Worm (Caenorhabditis elegans) whole organism, young adult: ENCODE measurements around the gene F13A7.11.
"Not testable (repeated sequence)": the region's sequence is repeated elsewhere in the genome, so short reads cannot be mapped to it uniquely, and the experiment has no call there.

ENCODE experiments used
- B0261.1 ChIP-seq: sonication (generic microtip); optimal IDR thresholded peaks from 2 replicates; lab custom pipeline; 2016; ENCODE audit warnings: mild to moderate bottlenecking, missing genetic modification characterization, moderate library complexity, missing compliant biosample characterization
- C17E4.6 ChIP-seq: fragments of 200-800 bp; sonication (Bioruptor generic); IDR thresholded peaks from 2 replicates; pipeline ENCODE4 v1.3.6; 2022; ENCODE audit warnings: missing genetic modification reagents, missing genetic modification characterization, missing compliant biosample characterization
- F23B12.7 ChIP-seq: sonication (generic microtip); optimal IDR thresholded peaks from 2 replicates; lab custom pipeline; 2017; ENCODE audit warnings: missing genetic modification characterization, mild to moderate bottlenecking, missing compliant biosample characterization, antibody characterized with exemption, moderate library complexity; ENCODE audit not compliant: insufficient read depth
- F39B2.1 ChIP-seq: fragments of 200-800 bp; sonication (Bioruptor generic); IDR thresholded peaks from 2 replicates; pipeline ENCODE4 v1.3.6; 2022; ENCODE audit warnings: missing genetic modification reagents, missing genetic modification characterization, missing compliant biosample characterization
- F57A8.1 ChIP-seq: fragments of 200-800 bp; sonication (Bioruptor generic); optimal IDR thresholded peaks from 2 replicates; lab custom pipeline; 2018; ENCODE audit warnings: mild to moderate bottlenecking, missing genetic modification characterization, moderate library complexity, missing compliant biosample characterization
- T07F8.4 ChIP-seq: sonication (generic microtip); optimal IDR thresholded peaks from 2 replicates; lab custom pipeline; 2016; ENCODE audit warnings: mild to moderate bottlenecking, missing genetic modification characterization, moderate library complexity, missing compliant biosample characterization
- Y79H2A.3 ChIP-seq: fragments of 200-800 bp; sonication (Bioruptor generic); conservative IDR thresholded peaks from 2 replicates; pipeline ENCODE4 v1.3.6; 2022; ENCODE audit warnings: missing genetic modification reagents, missing genetic modification characterization, missing compliant biosample characterization
- ZK185.1 ChIP-seq: sonication (generic microtip); optimal IDR thresholded peaks from 2 replicates; lab custom pipeline; 2016; ENCODE audit warnings: mild to moderate bottlenecking, missing genetic modification characterization, missing compliant biosample characterization; ENCODE audit not compliant: poor library complexity, severe bottlenecking
- aptf-3 ChIP-seq: fragments of 200-800 bp; sonication (Bioruptor generic); IDR thresholded peaks from 2 replicates; pipeline ENCODE4 v1.3.6; 2022; ENCODE audit warnings: missing genetic modification characterization, missing compliant biosample characterization
- attf-6 ChIP-seq: fragments of 200-800 bp; sonication (Bioruptor generic); IDR thresholded peaks from 2 replicates; pipeline ENCODE4 v1.3.6; 2022; ENCODE audit warnings: missing genetic modification reagents, missing genetic modification characterization, missing compliant biosample characterization
- bed-1 ChIP-seq: fragments of 200-800 bp; sonication (Bioruptor generic); IDR thresholded peaks from 2 replicates; pipeline ENCODE4 v1.3.6; 2022; ENCODE audit warnings: missing genetic modification reagents, missing genetic modification characterization, missing compliant biosample characterization
- ceh-100 ChIP-seq: fragments of 200-800 bp; sonication (Bioruptor generic); IDR thresholded peaks from 2 replicates; pipeline ENCODE4 v1.3.6; 2022; ENCODE audit warnings: missing genetic modification reagents, missing genetic modification characterization, missing compliant biosample characterization
- ceh-40 ChIP-seq: fragments of 200-800 bp; sonication (Bioruptor generic); IDR thresholded peaks from 2 replicates; pipeline ENCODE4 v1.3.6; 2022; ENCODE audit warnings: missing genetic modification characterization, missing compliant biosample characterization
- ceh-91 ChIP-seq: fragments of 200-800 bp; sonication (Bioruptor generic); IDR thresholded peaks from 2 replicates; pipeline ENCODE4 v1.3.6; 2022; ENCODE audit warnings: missing genetic modification reagents, missing genetic modification characterization, missing compliant biosample characterization
- chd-7 ChIP-seq: sonication (generic microtip); optimal IDR thresholded peaks from 2 replicates; lab custom pipeline; 2016; ENCODE audit warnings: mild to moderate bottlenecking, missing genetic modification characterization, moderate library complexity, missing compliant biosample characterization
- dpff-1 ChIP-seq: sonication (generic microtip); optimal IDR thresholded peaks from 2 replicates; lab custom pipeline; 2017; ENCODE audit warnings: mild to moderate bottlenecking, missing genetic modification characterization, missing compliant biosample characterization
- egl-44 ChIP-seq: fragments of 200-800 bp; sonication (Bioruptor generic); IDR thresholded peaks from 2 replicates; pipeline ENCODE4 v1.3.6; 2022; ENCODE audit warnings: missing genetic modification reagents, missing genetic modification characterization, missing compliant biosample characterization
- egrh-3 ChIP-seq: fragments of 200-800 bp; sonication (Bioruptor generic); IDR thresholded peaks from 2 replicates; pipeline ENCODE4 v1.3.6; 2022; ENCODE audit warnings: missing genetic modification reagents, missing genetic modification characterization, missing compliant biosample characterization
- ekl-4 ChIP-seq: fragments of 200-800 bp; sonication (Bioruptor generic); IDR thresholded peaks from 2 replicates; pipeline ENCODE4 v1.3.6; 2022; ENCODE audit warnings: missing genetic modification reagents, missing genetic modification characterization, missing compliant biosample characterization
- fkh-3 ChIP-seq: sonication (generic microtip); optimal IDR thresholded peaks from 2 replicates; lab custom pipeline; 2016; ENCODE audit warnings: mild to moderate bottlenecking, missing genetic modification characterization, missing compliant biosample characterization
- gei-17 ChIP-seq: fragments of 200-800 bp; sonication (Bioruptor generic); optimal IDR thresholded peaks from 2 replicates; lab custom pipeline; 2018; ENCODE audit warnings: mild to moderate bottlenecking, missing genetic modification characterization, missing compliant biosample characterization
- hlh-26 ChIP-seq: fragments of 200-800 bp; sonication (Bioruptor generic); conservative IDR thresholded peaks from 2 replicates; pipeline ENCODE4 v1.3.6; 2022; ENCODE audit warnings: missing genetic modification reagents, missing genetic modification characterization, missing compliant biosample characterization
- hsf-1 ChIP-seq: fragments of 200-800 bp; sonication (Bioruptor generic); IDR thresholded peaks from 2 replicates; pipeline ENCODE4 v1.3.6; 2022; ENCODE audit warnings: missing genetic modification reagents, missing genetic modification characterization, missing compliant biosample characterization
- lin-26 ChIP-seq: fragments of 200-800 bp; sonication (Bioruptor generic); IDR thresholded peaks from 2 replicates; pipeline ENCODE4 v1.3.6; 2022; ENCODE audit warnings: missing genetic modification reagents, missing genetic modification characterization, missing compliant biosample characterization
- lin-54 ChIP-seq: fragments of 200-800 bp; sonication (Bioruptor generic); optimal IDR thresholded peaks from 2 replicates; lab custom pipeline; 2018; ENCODE audit warnings: mild to moderate bottlenecking, missing genetic modification characterization, missing compliant biosample characterization
- madf-10 ChIP-seq: sonication (generic microtip); optimal IDR thresholded peaks from 2 replicates; lab custom pipeline; 2016; ENCODE audit warnings: mild to moderate bottlenecking, missing genetic modification characterization, missing compliant biosample characterization
- madf-3 ChIP-seq: fragments of 200-800 bp; sonication (Bioruptor generic); IDR thresholded peaks from 2 replicates; pipeline ENCODE4 v1.3.6; 2022; ENCODE audit warnings: missing genetic modification reagents, missing genetic modification characterization, missing compliant biosample characterization
- madf-8 ChIP-seq: fragments of 200-800 bp; sonication (Bioruptor generic); conservative IDR thresholded peaks from 2 replicates; pipeline ENCODE4 v1.3.6; 2022; ENCODE audit warnings: missing genetic modification reagents, missing genetic modification characterization, missing compliant biosample characterization
- mcd-1 ChIP-seq: fragments of 200-800 bp; sonication (Bioruptor generic); IDR thresholded peaks from 2 replicates; pipeline ENCODE4 v1.3.6; 2022; ENCODE audit warnings: missing genetic modification reagents, missing genetic modification characterization, missing compliant biosample characterization
- mel-28 ChIP-seq: sonication (generic microtip); optimal IDR thresholded peaks from 2 replicates; lab custom pipeline; 2016; ENCODE audit warnings: borderline replicate concordance, mild to moderate bottlenecking, missing genetic modification characterization, missing compliant biosample characterization
- mes-4 ChIP-seq: sonication (generic microtip); optimal IDR thresholded peaks from 2 replicates; lab custom pipeline; 2016; ENCODE audit warnings: missing genotype, missing genetic modification characterization, missing compliant biosample characterization
- mxl-1 ChIP-seq: sonication (generic microtip); optimal IDR thresholded peaks from 2 replicates; lab custom pipeline; 2016; ENCODE audit warnings: missing genetic modification characterization, missing compliant biosample characterization
- nhr-120 ChIP-seq: fragments of 200-800 bp; sonication (Bioruptor generic); IDR thresholded peaks from 2 replicates; pipeline ENCODE4 v1.3.6; 2022; ENCODE audit warnings: missing genetic modification characterization, missing compliant biosample characterization
- nhr-179 ChIP-seq: sonication (generic microtip); optimal IDR thresholded peaks from 2 replicates; lab custom pipeline; 2016; ENCODE audit warnings: mild to moderate bottlenecking, missing genetic modification characterization, missing compliant biosample characterization
- nhr-90 ChIP-seq: sonication (generic microtip); optimal IDR thresholded peaks from 2 replicates; lab custom pipeline; 2016; ENCODE audit warnings: missing genotype, mild to moderate bottlenecking, missing genetic modification characterization, missing compliant biosample characterization
- sdz-38 ChIP-seq: sonication (generic microtip); optimal IDR thresholded peaks from 2 replicates; lab custom pipeline; 2016; ENCODE audit warnings: missing genotype, missing genetic modification characterization, missing compliant biosample characterization
- sea-2 ChIP-seq: fragments of 200-800 bp; sonication (Bioruptor generic); IDR thresholded peaks from 2 replicates; pipeline ENCODE4 v1.3.6; 2022; ENCODE audit warnings: missing genetic modification characterization, missing compliant biosample characterization
- tbx-9 ChIP-seq: sonication (generic microtip); optimal IDR thresholded peaks from 2 replicates; lab custom pipeline; 2016; ENCODE audit warnings: borderline replicate concordance, missing genetic modification characterization, inconsistent platforms, missing compliant biosample characterization
- unc-130 ChIP-seq: sonication (generic microtip); optimal IDR thresholded peaks from 2 replicates; lab custom pipeline; 2016; ENCODE audit warnings: missing genetic modification reagents, missing genetic modification characterization, missing compliant biosample characterization
- unc-62 ChIP-seq: fragments of 150-350 bp; optimal IDR thresholded peaks from 2 replicates; lab custom pipeline; 2014; ENCODE audit warnings: missing biosample characterization, missing genetic modification reagents, missing genetic modification characterization
- zfh-2 ChIP-seq: fragments of 200-800 bp; sonication (Bioruptor generic); conservative IDR thresholded peaks from 2 replicates; pipeline ENCODE4 v1.3.6; 2022; ENCODE audit warnings: missing genetic modification reagents, missing genetic modification characterization, missing compliant biosample characterization
- zim-3 ChIP-seq: sonication (generic microtip); optimal IDR thresholded peaks from 2 replicates; lab custom pipeline; 2017; ENCODE audit warnings: mild to moderate bottlenecking, missing genetic modification characterization, moderate library complexity, missing compliant biosample characterization
- ztf-18 ChIP-seq: sonication (generic microtip); optimal IDR thresholded peaks from 2 replicates; lab custom pipeline; 2016; ENCODE audit warnings: missing genotype, mild to moderate bottlenecking, missing genetic modification characterization, missing compliant biosample characterization
- ztf-25 ChIP-seq: fragments of 200-800 bp; sonication (Bioruptor generic); IDR thresholded peaks from 2 replicates; pipeline ENCODE4 v1.3.6; 2022; ENCODE audit warnings: missing genetic modification reagents, missing genetic modification characterization, missing compliant biosample characterization

Gene F13A7.11

DNA sequence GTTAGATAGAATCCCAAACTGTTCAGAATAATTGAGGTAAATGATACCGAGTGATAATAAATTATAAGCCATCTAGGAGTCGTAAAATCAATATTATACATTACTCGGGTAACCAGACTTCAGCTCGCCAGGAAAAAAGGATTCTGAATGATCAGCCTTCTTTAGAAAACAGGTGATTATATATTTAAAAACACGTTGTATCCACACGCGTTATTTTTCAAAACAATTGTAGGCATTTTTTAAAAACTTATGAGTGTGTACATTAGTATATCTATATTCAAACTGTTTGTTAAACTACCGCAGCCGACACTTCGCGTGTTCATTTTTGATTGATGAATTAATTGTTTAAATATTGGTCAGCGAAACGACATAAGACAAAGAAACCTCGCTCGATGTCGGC lies 6.8 kb downstream of the F13A7.11 start, which contains the start of gene sri-65:
sri-65 (minus strand) TSS at position 101 of the 400 bp plus-strand sequence.
- no peak for TF ChIP-seq ekl-4 (GFP tag; lab: Robert Waterston, UW)
- TF ChIP-seq F57A8.1 (GFP tag; lab: Kevin White, UChicago): no peak
- TF ChIP-seq lin-54 (GFP tag; lab: Kevin White, UChicago): no peak
- no peak for TF ChIP-seq lin-26 (GFP tag; lab: Robert Waterston, UW)
- no peak for TF ChIP-seq egl-44 (GFP tag; lab: Robert Waterston, UW)

ce11 chrV:16383729-16384128 lies 11.4 kb downstream of the F13A7.11 start, which contains the start of gene F13A7.7:
F13A7.7 (minus strand) TSS chrV:16383829.
- not testable (repeated sequence) for TF ChIP-seq F23B12.7 (tag; lab: Kevin White, UChicago); nhr-179 (tag; lab: Kevin White, UChicago); sea-2

DNA sequence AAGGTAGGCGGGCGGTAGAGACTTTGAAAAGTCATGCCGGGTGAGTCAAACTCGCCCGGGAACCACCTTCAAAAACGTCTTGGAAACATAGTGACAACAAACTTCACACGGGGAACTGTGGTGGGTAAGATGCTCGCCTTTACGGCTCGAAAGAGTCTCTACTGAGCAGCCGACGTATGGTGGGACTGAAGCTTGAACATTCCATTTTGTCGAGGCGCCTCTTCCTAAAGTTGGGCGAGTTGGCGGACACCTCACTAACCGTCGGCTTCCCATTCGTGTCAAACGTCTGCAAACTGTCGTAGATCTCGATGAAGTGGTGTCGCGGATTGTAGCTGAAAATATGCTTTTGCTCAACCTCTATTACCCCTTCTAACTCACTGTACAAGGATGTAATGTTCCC lies 12.2 kb downstream of the F13A7.11 start:
- TF ChIP-seq hlh-26 (GFP tag; lab: Robert Waterston, UW) (no peak), mel-28 (tag; lab: Kevin White, UChicago) (no peak), ZK185.1 (tag; lab: Kevin White, UChicago) (no peak), F39B2.1 (GFP tag; lab: Robert Waterston, UW) (no peak), nhr-90 (tag; lab: Kevin White, UChicago) (no peak), zfh-2 (no peak), attf-6 (GFP tag; lab: Robert Waterston, UW) (no peak), ceh-40 (no peak), madf-8 (GFP tag; lab: Robert Waterston, UW) (no peak), sdz-38 (no peak), chd-7 (tag; lab: Kevin White, UChicago) (no peak), nhr-120 (GFP tag; lab: Robert Waterston, UW) (no peak), hsf-1 (GFP tag; lab: Robert Waterston, UW) (no peak), ztf-18 (no peak), T07F8.4 (tag; lab: Kevin White, UChicago) (no peak), tbx-9 (tag; lab: Kevin White, UChicago) (no peak)
- TF ChIP-seq, all 124 proteins: peak for 0

DNA sequence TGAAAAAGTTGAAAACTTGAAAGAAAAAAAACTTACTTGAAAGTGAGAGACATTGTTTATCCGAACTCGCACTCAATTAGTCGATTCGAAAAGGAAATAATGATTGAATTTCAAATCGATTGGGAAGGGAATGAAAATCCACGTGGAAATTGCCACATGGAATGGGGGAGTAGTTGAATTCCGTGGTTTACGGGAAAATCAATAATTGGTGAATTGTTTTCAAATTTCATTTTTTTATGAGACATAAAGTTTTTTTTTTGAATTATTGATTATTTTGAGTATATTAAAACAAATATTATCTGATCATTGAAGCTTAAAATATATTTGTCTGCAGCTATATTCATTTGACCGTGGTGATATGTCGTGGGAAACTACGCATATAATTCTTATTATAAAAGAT lies 17.3 kb downstream of the F13A7.11 start, which contains the start of gene F13A7.1:
F13A7.1 (minus strand) TSS at position 101 of the 400 bp plus-strand sequence.
- TF ChIP-seq mes-4 (tag; lab: Kevin White, UChicago) (no peak), ceh-100 (no peak)

DNA sequence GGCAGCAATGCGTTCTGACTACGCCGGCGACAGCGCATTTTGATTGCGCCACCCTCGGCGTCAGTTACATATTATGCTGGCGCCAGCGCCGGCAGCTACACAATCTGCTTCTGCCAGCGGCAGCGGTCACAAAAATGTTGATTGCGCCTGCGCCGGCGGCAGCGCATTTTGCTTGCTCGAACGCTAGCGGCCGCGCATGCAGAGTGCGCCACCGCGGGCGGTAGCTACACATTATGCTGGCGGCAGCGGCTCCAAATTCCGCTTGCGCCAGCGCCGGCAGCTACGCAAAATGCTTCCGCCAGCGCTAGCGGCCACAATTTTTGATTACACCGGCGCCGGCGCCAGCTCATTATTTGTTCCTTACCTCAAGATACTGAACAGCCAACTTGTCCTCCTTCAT lies 17.9 kb downstream of the F13A7.11 start:
- TF ChIP-seq egrh-3 (GFP tag; lab: Robert Waterston, UW) (peak; percentile 64; the same call in 1 of the 2 replicates), zfh-2 (peak; percentile 68), hlh-26 (GFP tag; lab: Robert Waterston, UW) (no peak), bed-1 (no peak), madf-3 (GFP tag; lab: Robert Waterston, UW) (no peak), zim-3 (no peak), unc-130 (GFP tag; lab: Kevin White, UChicago) (no peak), unc-62 (no peak), C17E4.6 (GFP tag; lab: Robert Waterston, UW) (0 out of 2 replicates have a peak, but pooled peaks have one; percentile 46), dpff-1 (tag; lab: Kevin White, UChicago) (no peak), mcd-1 (GFP tag; lab: Robert Waterston, UW) (no peak), mxl-1 (tag; lab: Kevin White, UChicago) (no peak), ceh-91 (GFP tag; lab: Robert Waterston, UW) (no peak), madf-10 (no peak), fkh-3 (peak; percentile 5), gei-17 (GFP tag; lab: Kevin White, UChicago) (no peak), Y79H2A.3 (GFP tag; lab: Robert Waterston, UW) (no peak), aptf-3 (GFP tag; lab: Robert Waterston, UW) (no peak), B0261.1 (tag; lab: Kevin White, UChicago) (no peak), ztf-25 (GFP tag; lab: Robert Waterston, UW) (no peak)
